2 worm cellular contexts compared by ENCODE assay signal in genomic region chrX:9085864-9086263, ce11.
A peak's percentile ranks its signal among the peaks of the same experiment; 100 is the strongest.
TF ChIP-seq lines count a peak whose summit lies in the region.

No protein-coding gene starts in this region.

TF ChIP-seq in whole organism, L2 larva, 48 proteins besides CTCF, POLR2A, EP300 and RAD21 (continued from another document):
- peak; percentile 34 for TF ChIP-seq sma-9 (GFP tag; optimal IDR thresholded peaks at IDR 0.05; lab: Kevin White, UChicago)
- no peak for TF ChIP-seq sma-9 (tag; optimal IDR thresholded peaks at IDR 0.05; lab: Kevin White, UChicago)
- TF ChIP-seq ceh-16 (tag; optimal IDR thresholded peaks at IDR 0.05; lab: Kevin White, UChicago): peak; percentile 89
- peak; percentile 46 for TF ChIP-seq nhr-6 (tag; optimal IDR thresholded peaks at IDR 0.05; lab: Kevin White, UChicago)
- no peak for TF ChIP-seq lsy-2 (tag; optimal IDR thresholded peaks at IDR 0.05; lab: Kevin White, UChicago)
- TF ChIP-seq unc-62 (GFP tag; optimal IDR thresholded peaks at IDR 0.05; lab: Kevin White, UChicago): no peak
- no peak for TF ChIP-seq nhr-129 (tag; optimal IDR thresholded peaks at IDR 0.05; lab: Kevin White, UChicago)
- no peak for TF ChIP-seq alr-1 (tag; optimal IDR thresholded peaks at IDR 0.05; lab: Kevin White, UChicago)
- TF ChIP-seq ceh-82 (tag; optimal IDR thresholded peaks at IDR 0.05; lab: Kevin White, UChicago): no peak
- peak; percentile 65 for TF ChIP-seq nhr-25 (tag; optimal IDR thresholded peaks at IDR 0.05; lab: Kevin White, UChicago)
- TF ChIP-seq crh-2 (tag; optimal IDR thresholded peaks at IDR 0.05; lab: Kevin White, UChicago): peak; percentile 30
- no peak for TF ChIP-seq lin-11 (tag; optimal IDR thresholded peaks at IDR 0.05; lab: Kevin White, UChicago)
- no peak for TF ChIP-seq nhr-237 (tag; optimal IDR thresholded peaks at IDR 0.05; lab: Kevin White, UChicago)
- TF ChIP-seq skn-1 (tag; optimal IDR thresholded peaks at IDR 0.05; lab: Kevin White, UChicago): no peak
- no peak for TF ChIP-seq peb-1 (tag; optimal IDR thresholded peaks at IDR 0.05; lab: Kevin White, UChicago)
- no peak for TF ChIP-seq mab-5 (tag; optimal IDR thresholded peaks at IDR 0.05; lab: Kevin White, UChicago)

TF ChIP-seq in whole organism, L3 larva, 47 proteins besides CTCF, POLR2A, EP300 and RAD21 (continued from another document):
- no peak for TF ChIP-seq egl-5 (tag; optimal IDR thresholded peaks at IDR 0.05; lab: Kevin White, UChicago)
- TF ChIP-seq nhr-43 (tag; optimal IDR thresholded peaks at IDR 0.05; lab: Kevin White, UChicago; ENCODE audit: poor library complexity, severe bottlenecking): no peak
- TF ChIP-seq nhr-67 (tag; optimal IDR thresholded peaks at IDR 0.05; lab: Kevin White, UChicago): no peak
- TF ChIP-seq skn-1 (tag; optimal IDR thresholded peaks at IDR 0.05; lab: Kevin White, UChicago): no peak
- TF ChIP-seq ceh-82 (tag; optimal IDR thresholded peaks at IDR 0.05; lab: Kevin White, UChicago): no peak
- no peak for TF ChIP-seq ztf-11 (tag; optimal IDR thresholded peaks at IDR 0.05; lab: Kevin White, UChicago)
- peak; percentile 7 for TF ChIP-seq nhr-23 (tag; optimal IDR thresholded peaks at IDR 0.05; lab: Kevin White, UChicago)
- no peak for TF ChIP-seq ceh-9 (tag; optimal IDR thresholded peaks at IDR 0.05; lab: Kevin White, UChicago)
- TF ChIP-seq ZK546.5 (tag; optimal IDR thresholded peaks at IDR 0.05; lab: Kevin White, UChicago): no peak
- TF ChIP-seq unc-62 (GFP tag; optimal IDR thresholded peaks at IDR 0.05; lab: Kevin White, UChicago): peak; percentile 32
- no peak for TF ChIP-seq lin-15B (tag; optimal IDR thresholded peaks at IDR 0.05; lab: Kevin White, UChicago)
TF ChIP-seq in whole organism, L3 larva: peak in this region for 4.
